Fruit fly (Drosophila melanogaster) Kc167 (cell line): ENCODE results near the gene CG6142.

Experiments
- Myc ChIP-seq: fragments of >200 bp; optimal IDR thresholded peaks from 2 replicates; lab custom pipeline; 2017; ENCODE audit warnings: missing external identifiers
- Sin3A ChIP-seq: fragments of >200 bp; optimal IDR thresholded peaks from 2 replicates; lab custom pipeline; 2018; ENCODE audit warnings: missing external identifiers
- h ChIP-seq: fragments of >200 bp; optimal IDR thresholded peaks from 3 replicates; lab custom pipeline; 2018; ENCODE audit warnings: missing external identifiers
- insv ChIP-seq: fragments of >200 bp; optimal IDR thresholded peaks from 3 replicates; lab custom pipeline; 2018; ENCODE audit warnings: missing external identifiers
- psq ChIP-seq: fragments of >200 bp; optimal IDR thresholded peaks from 2 replicates; lab custom pipeline; 2017; ENCODE audit warnings: missing external identifiers
- ttk ChIP-seq: sonication (Bioruptor generic); optimal IDR thresholded peaks from 2 replicates; lab custom pipeline; 2017; ENCODE audit warnings: missing external identifiers

DNA sequence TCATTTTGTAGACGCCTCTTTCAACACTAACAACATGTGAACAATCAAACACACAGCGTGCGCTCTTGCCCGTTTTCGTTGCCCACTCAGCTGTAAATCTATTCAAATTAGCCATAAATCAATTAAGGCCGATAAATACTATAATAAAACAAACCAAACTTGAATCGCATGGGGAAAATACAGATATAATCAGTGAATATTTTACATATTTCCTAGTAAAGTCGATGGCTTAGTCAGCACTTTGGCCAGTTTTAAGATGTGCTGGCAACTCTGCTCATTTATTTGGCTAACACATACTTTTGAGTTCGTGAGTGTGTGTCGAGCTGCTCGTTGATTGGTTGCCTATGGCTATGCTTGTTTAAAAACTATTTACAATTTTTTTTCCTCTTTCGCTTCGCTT lies 33.7 kb upstream of the CG6142 start:
- TF ChIP-seq h (lab: Kevin White, UChicago) = no peak
- TF ChIP-seq psq (lab: Kevin White, UChicago) = no peak
- TF ChIP-seq Myc (lab: Kevin White, UChicago) = no peak
- no peak for TF ChIP-seq Sin3A (lab: Kevin White, UChicago)
- TF ChIP-seq ttk (lab: Kevin White, UChicago) = no peak
- TF ChIP-seq insv (lab: Kevin White, UChicago) = no peak
